Worm (Caenorhabditis elegans) whole organism, dauer: ENCODE data around the gene F28A12.3.

Experiments used
- unc-62 ChIP-seq: sonication (generic microtip); optimal IDR thresholded peaks from 2 replicates; lab custom pipeline; 2017; ENCODE audit warnings: missing biosample characterization, missing genetic modification reagents, missing genetic modification characterization

The F28A12.3 gene

ce11 chrV:8641266-8641665 lies at the start of gene F28A12.3:
F28A12.3 (minus strand) TSS chrV:8641366.
- TF ChIP-seq unc-62 (GFP tag; lab: Kevin White, UChicago) = no peak

DNA sequence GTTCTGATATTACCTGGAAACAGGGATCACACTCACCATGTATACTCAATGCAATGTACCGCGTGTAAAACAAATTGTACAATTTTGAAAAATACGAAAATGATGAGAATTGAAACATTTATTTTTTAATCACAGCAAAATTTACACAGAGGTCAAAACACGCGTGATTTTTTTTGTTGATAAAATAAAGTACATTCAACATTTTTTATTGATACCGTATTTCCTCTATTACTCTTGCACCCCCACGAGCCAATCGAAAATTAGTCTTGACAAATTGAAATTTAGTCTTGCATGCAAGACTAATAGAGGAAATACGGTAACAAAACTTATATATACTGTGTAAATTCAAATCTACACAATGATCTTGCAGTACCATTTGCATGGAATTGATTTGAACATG lies 46.5 kb upstream of the F28A12.3 start, which contains the start of gene ZC190.8:
TSS of gene ZC190.8 (minus strand) at position 101 of the 400 bp plus-strand sequence.
- no peak for TF ChIP-seq unc-62 (GFP tag; lab: Kevin White, UChicago)

ce11 chrV:8686764-8687163 lies 45.6 kb upstream of the F28A12.3 start, which contains the start of gene ZC190.7:
ZC190.7 (minus strand) TSS chrV:8686864.
- no peak for TF ChIP-seq unc-62 (GFP tag; lab: Kevin White, UChicago)

DNA sequence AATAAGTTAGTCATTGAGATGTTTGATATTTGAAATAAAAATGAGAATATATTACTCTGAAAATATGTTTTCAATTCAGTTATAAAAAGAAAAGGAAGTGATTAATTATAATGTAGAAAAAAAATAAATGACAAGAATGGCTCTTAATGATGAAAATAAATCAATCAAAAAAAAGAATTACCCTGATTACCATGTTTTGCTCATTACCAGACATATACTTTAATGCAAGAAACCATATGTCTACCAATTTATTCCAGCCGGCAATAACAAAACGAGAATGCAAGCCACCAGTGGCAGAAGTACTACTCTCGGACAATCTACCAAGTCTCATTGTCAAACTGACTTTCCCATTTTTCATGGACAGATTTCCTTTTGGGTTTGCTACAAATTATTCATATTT lies 42.6 kb upstream of the F28A12.3 start:
- no peak for TF ChIP-seq unc-62 (GFP tag; lab: Kevin White, UChicago)

ce11 chrV:8682719-8683118 lies 41.6 kb upstream of the F28A12.3 start, which contains the start of gene cln-3.3:
cln-3.3 (plus strand) TSS chrV:8683052.
- TF ChIP-seq unc-62 (GFP tag; lab: Kevin White, UChicago) = no peak

- no peak for TF ChIP-seq unc-62 (GFP tag; lab: Kevin White, UChicago)
These were observed 39.9 kb upstream of the F28A12.3 start, which contains the start of gene ZC190.2 for ce11 chrV:8681050-8681449. ZC190.2 (plus strand) TSS chrV:8681350.

DNA sequence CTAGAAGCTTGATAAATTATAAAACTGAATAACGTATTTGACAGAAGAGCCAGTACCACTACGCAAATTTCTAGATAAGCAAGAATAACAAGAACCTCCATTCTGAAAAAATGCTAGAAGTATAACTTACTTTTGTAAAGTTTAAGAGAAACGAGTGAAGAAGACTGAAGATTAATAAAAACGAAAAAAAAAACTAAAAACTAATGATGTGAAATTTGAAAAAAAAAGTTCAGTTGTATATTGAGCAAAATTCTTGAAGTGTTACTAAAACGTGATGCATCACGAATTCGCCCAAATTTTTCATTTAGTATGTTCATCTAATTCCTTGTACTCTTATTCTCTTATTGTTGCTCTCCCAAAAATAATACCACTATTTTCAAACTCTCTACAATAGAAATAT lies 36.0 kb upstream of the F28A12.3 start, which contains the start of gene ZC190.6:
TSS of gene ZC190.6 (minus strand) at position 101 of the 400 bp plus-strand sequence.
- no peak for TF ChIP-seq unc-62 (GFP tag; lab: Kevin White, UChicago)

ce11 chrV:8673498-8673897 lies 32.3 kb upstream of the F28A12.3 start, which contains the start of gene ZC190.5:
ZC190.5 (minus strand) TSS chrV:8673598.
- no peak for TF ChIP-seq unc-62 (GFP tag; lab: Kevin White, UChicago)

DNA sequence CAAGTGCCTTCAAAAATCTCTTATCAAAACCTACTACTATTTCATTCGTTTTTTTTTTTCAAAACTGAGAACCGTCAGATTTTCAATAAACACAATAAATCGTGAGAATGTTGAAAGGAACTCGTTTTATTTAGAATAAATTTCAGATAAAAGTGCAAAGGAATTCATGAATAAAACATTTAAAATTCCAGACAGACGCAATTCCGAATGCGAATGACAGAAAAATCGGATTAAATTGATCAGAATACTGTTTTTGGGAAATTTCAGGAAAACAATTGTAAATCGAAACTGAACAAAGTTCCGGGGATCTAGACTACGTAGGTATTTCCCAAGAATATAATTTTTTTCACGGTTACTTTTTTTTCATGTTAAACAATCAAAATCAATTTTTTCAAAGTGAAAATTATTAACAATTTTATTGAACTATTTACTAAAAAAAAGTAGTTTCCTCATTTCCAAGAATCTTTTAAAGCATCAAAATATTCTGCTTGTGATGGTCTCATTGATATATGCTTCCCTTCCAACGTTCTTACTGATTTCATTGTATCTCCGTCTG lies 30.5 kb upstream of the F28A12.3 start:
- no peak for TF ChIP-seq unc-62 (GFP tag; lab: Kevin White, UChicago)

DNA sequence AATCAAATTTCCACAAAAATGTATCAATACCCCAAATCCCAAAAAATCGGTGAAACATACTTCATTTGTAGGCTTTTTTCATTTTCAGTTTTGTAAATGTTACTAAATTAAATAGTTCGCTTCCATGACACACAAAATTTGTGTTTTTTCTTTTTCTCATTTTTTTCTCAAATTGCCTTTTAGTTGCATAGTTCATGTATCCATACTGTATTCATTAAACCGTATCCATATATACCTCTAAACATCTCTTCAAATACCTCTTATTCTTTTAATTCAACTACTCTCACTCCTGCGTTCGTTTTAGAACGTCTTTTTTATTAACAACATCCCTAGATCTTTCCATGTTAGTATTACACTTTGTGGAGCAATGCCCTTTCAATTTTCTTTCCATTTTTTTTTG lies 29.6 kb upstream of the F28A12.3 start:
- no peak for TF ChIP-seq unc-62 (GFP tag; lab: Kevin White, UChicago)

DNA sequence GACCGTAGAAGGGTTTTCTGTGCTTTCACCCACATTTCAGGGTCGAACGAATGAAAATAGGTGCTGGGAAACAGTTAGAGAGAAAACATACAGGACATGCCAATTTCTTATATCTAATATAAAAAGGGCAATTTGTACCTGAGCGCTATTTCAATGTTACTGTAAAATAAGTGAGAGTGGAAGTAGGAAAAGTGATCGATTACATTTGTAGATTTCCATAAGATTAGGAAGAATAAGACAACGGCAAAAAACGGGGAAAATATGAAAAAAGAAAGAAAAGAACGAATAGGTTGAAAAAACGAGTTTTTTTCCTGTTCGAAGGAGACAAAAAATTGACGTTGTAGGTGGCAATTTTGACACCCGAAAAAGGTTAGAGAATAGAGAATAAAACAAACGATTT lies 27.1 kb upstream of the F28A12.3 start:
- no peak for TF ChIP-seq unc-62 (GFP tag; lab: Kevin White, UChicago)

ce11 chrV:8667230-8668021 lies 26.3 kb upstream of the F28A12.3 start:
- TF ChIP-seq unc-62 (GFP tag; lab: Kevin White, UChicago) = no peak

ce11 chrV:8665765-8666164 lies 24.6 kb upstream of the F28A12.3 start, which contains the start of gene ZC190.4:
ZC190.4 (plus strand) TSS chrV:8666065.
- TF ChIP-seq unc-62 (GFP tag; lab: Kevin White, UChicago) = no peak

DNA sequence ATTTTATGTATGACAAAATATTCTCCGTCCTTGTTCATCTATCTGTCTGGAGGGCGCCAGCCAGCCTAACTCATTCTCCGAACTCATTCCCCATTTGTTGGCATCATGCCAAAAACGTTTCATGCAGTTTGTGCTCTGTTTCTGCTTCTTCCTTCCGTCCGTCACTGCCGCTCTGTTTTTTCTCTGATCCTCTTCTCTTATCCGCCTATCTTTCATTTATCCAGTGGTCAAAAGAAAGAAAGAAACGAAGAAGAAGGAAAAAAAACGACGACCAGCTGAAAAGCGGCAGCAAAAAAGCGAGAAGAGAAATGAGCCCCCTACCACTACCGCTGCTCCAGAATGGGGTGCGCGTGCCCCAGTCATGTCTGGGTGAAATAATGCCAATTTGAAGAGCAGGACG lies 21.9 kb upstream of the F28A12.3 start:
- TF ChIP-seq unc-62 (GFP tag; lab: Kevin White, UChicago) = no peak

- no peak for TF ChIP-seq unc-62 (GFP tag; lab: Kevin White, UChicago)
These were observed 21.2 kb upstream of the F28A12.3 start for ce11 chrV:8662056-8663006.
